Worm (Caenorhabditis elegans) whole organism, L3 larva: ENCODE measurements around the gene gst-8.

Experiments used
- R02D3.7 ChIP-seq: fragments of 150-350 bp; optimal IDR thresholded peaks from 2 replicates; lab custom pipeline; 2014; ENCODE audit warnings: missing biosample characterization, missing genetic modification characterization
- ZK546.5 ChIP-seq: sonication (generic microtip); optimal IDR thresholded peaks from 2 replicates; lab custom pipeline; 2017; ENCODE audit warnings: missing biosample characterization, missing genetic modification characterization
- aly-2 ChIP-seq: fragments of 150-350 bp; optimal IDR thresholded peaks from 2 replicates; lab custom pipeline; 2014; ENCODE audit warnings: missing biosample characterization, missing genetic modification characterization
- ama-1 ChIP-seq: fragments of 150-350 bp; optimal IDR thresholded peaks from 2 replicates; lab custom pipeline; 2018
- ceh-16 ChIP-seq: sonication (generic microtip); optimal IDR thresholded peaks from 2 replicates; lab custom pipeline; 2017; ENCODE audit warnings: missing biosample characterization, missing genetic modification characterization
- ceh-28 ChIP-seq: fragments of 150-350 bp; optimal IDR thresholded peaks from 2 replicates; lab custom pipeline; 2014; ENCODE audit warnings: missing biosample characterization, missing genetic modification reagents, missing genetic modification characterization
- ceh-82 ChIP-seq: fragments of 150-350 bp; optimal IDR thresholded peaks from 2 replicates; lab custom pipeline; 2014; ENCODE audit warnings: missing biosample characterization, missing genetic modification characterization
- daf-12 ChIP-seq: fragments of 150-350 bp; optimal IDR thresholded peaks from 2 replicates; lab custom pipeline; 2014; ENCODE audit warnings: missing biosample characterization, missing genetic modification reagents, missing genetic modification characterization
- egl-5 ChIP-seq: fragments of 150-350 bp; optimal IDR thresholded peaks from 2 replicates; lab custom pipeline; 2017; ENCODE audit warnings: missing biosample characterization, missing genetic modification reagents, missing genetic modification characterization, inconsistent platforms
- elt-1 ChIP-seq: fragments of 150-350 bp; optimal IDR thresholded peaks from 2 replicates; lab custom pipeline; 2014; ENCODE audit warnings: missing biosample characterization, missing genetic modification characterization
- elt-2 ChIP-seq: sonication (generic microtip); optimal IDR thresholded peaks from 2 replicates; lab custom pipeline; 2016; ENCODE audit warnings: missing genetic modification reagents, mild to moderate bottlenecking, missing genetic modification characterization, missing compliant biosample characterization
- elt-3 ChIP-seq, 3 experiments: fragments of 150-350 bp in 1 of 3; sonication (generic microtip) in 2 of 3; optimal IDR thresholded peaks; 2 replicates in 2 of 3; 4 replicates in 1 of 3; lab custom pipeline; 2014 to 2017; ENCODE audit warnings: missing biosample characterization in 3 of 3, missing genetic modification characterization in 3 of 3
- eor-1 ChIP-seq, 2 experiments: fragments of 150-350 bp; optimal IDR thresholded peaks; 2 replicates each; lab custom pipeline; 2014 to 2018; ENCODE audit warnings: missing biosample characterization in 2 of 2, missing genetic modification characterization in 2 of 2
- fkh-10 ChIP-seq: sonication (generic microtip); optimal IDR thresholded peaks from 2 replicates; lab custom pipeline; 2017; ENCODE audit warnings: missing biosample characterization, missing genetic modification reagents, missing genetic modification characterization
- fkh-2 ChIP-seq: fragments of 150-350 bp; optimal IDR thresholded peaks from 2 replicates; lab custom pipeline; 2014; ENCODE audit warnings: missing biosample characterization, missing genetic modification reagents, missing genetic modification characterization
- fos-1 ChIP-seq: fragments of 150-350 bp; optimal IDR thresholded peaks from 2 replicates; lab custom pipeline; 2014; ENCODE audit warnings: missing biosample characterization, missing genetic modification characterization
- hmg-11 ChIP-seq: sonication (generic microtip); optimal IDR thresholded peaks from 2 replicates; lab custom pipeline; 2016; ENCODE audit warnings: missing genetic modification characterization, missing compliant biosample characterization
- jun-1 ChIP-seq: fragments of 150-350 bp; optimal IDR thresholded peaks from 2 replicates; lab custom pipeline; 2014; ENCODE audit warnings: missing biosample characterization, missing genetic modification reagents, missing genetic modification characterization
- lin-15B ChIP-seq: fragments of 150-350 bp; optimal IDR thresholded peaks from 2 replicates; lab custom pipeline; 2014; ENCODE audit warnings: missing biosample characterization, missing genetic modification characterization
- lin-39 ChIP-seq: fragments of 150-350 bp; optimal IDR thresholded peaks from 2 replicates; lab custom pipeline; 2018; ENCODE audit warnings: missing biosample characterization, missing genetic modification reagents, missing genetic modification characterization
- lsy-12 ChIP-seq: sonication (generic microtip); optimal IDR thresholded peaks from 2 replicates; lab custom pipeline; 2016; ENCODE audit warnings: mild to moderate bottlenecking, missing genetic modification characterization, missing compliant biosample characterization
- mdl-1 ChIP-seq: fragments of 150-350 bp; optimal IDR thresholded peaks from 2 replicates; lab custom pipeline; 2014; ENCODE audit warnings: missing biosample characterization, missing genetic modification characterization
- mml-1 ChIP-seq: fragments of 150-350 bp; sonication (generic microtip); optimal IDR thresholded peaks from 3 replicates; lab custom pipeline; 2014; ENCODE audit warnings: missing biosample characterization, missing genetic modification characterization
- nfya-1 ChIP-seq: sonication (generic microtip); optimal IDR thresholded peaks from 2 replicates; lab custom pipeline; 2017; ENCODE audit warnings: missing genetic modification characterization, mild to moderate bottlenecking, missing compliant biosample characterization, antibody characterized with exemption, moderate library complexity; ENCODE audit not compliant: insufficient read depth
- nhr-11 ChIP-seq: fragments of 150-350 bp; optimal IDR thresholded peaks from 2 replicates; lab custom pipeline; 2014; ENCODE audit warnings: missing biosample characterization, missing genetic modification characterization
- nhr-12 ChIP-seq: fragments of 150-350 bp; optimal IDR thresholded peaks from 2 replicates; lab custom pipeline; 2014; ENCODE audit warnings: missing biosample characterization, missing genetic modification characterization
- nhr-23 ChIP-seq: fragments of 150-350 bp; optimal IDR thresholded peaks from 2 replicates; lab custom pipeline; 2014; ENCODE audit warnings: missing biosample characterization, missing genetic modification reagents, missing genetic modification characterization
- nhr-237 ChIP-seq: fragments of 150-350 bp; optimal IDR thresholded peaks from 2 replicates; lab custom pipeline; 2014; ENCODE audit warnings: missing biosample characterization, missing genetic modification characterization
- nhr-25 ChIP-seq: sonication (generic microtip); optimal IDR thresholded peaks from 2 replicates; lab custom pipeline; 2017; ENCODE audit warnings: missing biosample characterization, missing genetic modification characterization
- nhr-28 ChIP-seq: fragments of 150-350 bp; optimal IDR thresholded peaks from 2 replicates; lab custom pipeline; 2014; ENCODE audit warnings: missing biosample characterization, missing genetic modification characterization
- nhr-43 ChIP-seq: sonication (generic microtip); optimal IDR thresholded peaks from 2 replicates; lab custom pipeline; 2016; ENCODE audit warnings: mild to moderate bottlenecking, missing genetic modification characterization, missing compliant biosample characterization; ENCODE audit not compliant: poor library complexity, severe bottlenecking
- nhr-67 ChIP-seq: fragments of 150-350 bp; optimal IDR thresholded peaks from 2 replicates; lab custom pipeline; 2014; ENCODE audit warnings: missing biosample characterization, missing genetic modification characterization
- nhr-76 ChIP-seq: fragments of 150-350 bp; sonication (generic microtip); optimal IDR thresholded peaks from 5 replicates; lab custom pipeline; 2014; ENCODE audit warnings: missing biosample characterization, missing genetic modification characterization
- nhr-77 ChIP-seq: fragments of 150-350 bp; optimal IDR thresholded peaks from 2 replicates; lab custom pipeline; 2014; ENCODE audit warnings: missing biosample characterization, missing genetic modification characterization
- pha-4 ChIP-seq: fragments of 150-350 bp; optimal IDR thresholded peaks from 2 replicates; lab custom pipeline; 2014; ENCODE audit warnings: missing biosample characterization, missing genetic modification reagents, missing genetic modification characterization
- pqm-1 ChIP-seq: fragments of 150-350 bp; optimal IDR thresholded peaks from 2 replicates; lab custom pipeline; 2017; ENCODE audit warnings: missing biosample characterization, missing genetic modification characterization, inconsistent platforms
- sea-2 ChIP-seq: fragments of 150-350 bp; sonication (generic microtip); optimal IDR thresholded peaks from 4 replicates; lab custom pipeline; 2014; ENCODE audit warnings: missing biosample characterization, missing genetic modification reagents, missing genetic modification characterization
- skn-1 ChIP-seq: fragments of 150-350 bp; optimal IDR thresholded peaks from 2 replicates; lab custom pipeline; 2014; ENCODE audit warnings: missing biosample characterization, missing genetic modification characterization
- snpc-4 ChIP-seq: fragments of 150-350 bp; optimal IDR thresholded peaks from 2 replicates; lab custom pipeline; 2014; ENCODE audit warnings: missing biosample characterization, missing genetic modification characterization
- tbx-2 ChIP-seq: sonication (generic microtip); optimal IDR thresholded peaks from 2 replicates; lab custom pipeline; 2016; ENCODE audit warnings: mild to moderate bottlenecking, missing genetic modification characterization, missing compliant biosample characterization
- unc-39 ChIP-seq: sonication (generic microtip); optimal IDR thresholded peaks from 4 replicates; lab custom pipeline; 2017; ENCODE audit warnings: missing biosample characterization, missing genetic modification characterization
- unc-62 ChIP-seq: fragments of 150-350 bp; sonication (generic microtip); optimal IDR thresholded peaks from 4 replicates; lab custom pipeline; 2014; ENCODE audit warnings: missing biosample characterization, missing genetic modification reagents, missing genetic modification characterization
- zag-1 ChIP-seq: fragments of 150-350 bp; optimal IDR thresholded peaks from 2 replicates; lab custom pipeline; 2014; ENCODE audit warnings: missing biosample characterization, missing genetic modification characterization
- ztf-11 ChIP-seq: fragments of 150-350 bp; optimal IDR thresholded peaks from 2 replicates; lab custom pipeline; 2014; ENCODE audit warnings: missing biosample characterization, missing genetic modification characterization
- ztf-4 ChIP-seq: fragments of 150-350 bp; optimal IDR thresholded peaks from 2 replicates; lab custom pipeline; 2014; ENCODE audit warnings: missing biosample characterization, missing genetic modification characterization

The gst-8 gene

DNA sequence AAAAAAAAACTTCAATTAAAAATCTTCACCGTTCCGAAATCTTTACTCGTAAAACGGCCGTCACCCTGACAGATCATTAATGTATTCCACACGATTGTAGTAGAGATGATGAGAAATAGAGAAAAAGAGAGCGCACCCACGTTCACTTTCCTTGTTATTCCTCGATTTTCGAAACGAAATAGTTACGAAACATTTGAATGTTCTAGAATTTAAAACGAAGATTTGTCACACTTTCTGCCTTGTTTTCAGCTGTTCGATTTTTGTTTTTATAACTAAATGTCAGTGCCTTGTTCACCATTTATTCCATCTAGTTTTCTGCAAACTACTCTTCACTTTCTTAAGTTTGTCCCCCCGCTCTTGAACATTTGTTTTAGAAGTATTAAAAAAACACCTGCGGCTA is 28.8 kb upstream of the gst-8 start:
- TF ChIP-seq egl-5 (tag; lab: Kevin White, UChicago) (no peak), ceh-16 (tag; lab: Kevin White, UChicago) (no peak), ama-1 (lab: Kevin White, UChicago) (no peak), elt-2 (no peak), pqm-1 (tag; lab: Kevin White, UChicago) (no peak), nhr-12 (tag; lab: Kevin White, UChicago) (no peak), fkh-2 (tag; lab: Kevin White, UChicago) (no peak), ztf-4 (tag; lab: Kevin White, UChicago) (no peak), lin-15B (tag; lab: Kevin White, UChicago) (no peak), ZK546.5 (tag; lab: Kevin White, UChicago) (no peak), lsy-12 (tag; lab: Kevin White, UChicago) (no peak)

DNA sequence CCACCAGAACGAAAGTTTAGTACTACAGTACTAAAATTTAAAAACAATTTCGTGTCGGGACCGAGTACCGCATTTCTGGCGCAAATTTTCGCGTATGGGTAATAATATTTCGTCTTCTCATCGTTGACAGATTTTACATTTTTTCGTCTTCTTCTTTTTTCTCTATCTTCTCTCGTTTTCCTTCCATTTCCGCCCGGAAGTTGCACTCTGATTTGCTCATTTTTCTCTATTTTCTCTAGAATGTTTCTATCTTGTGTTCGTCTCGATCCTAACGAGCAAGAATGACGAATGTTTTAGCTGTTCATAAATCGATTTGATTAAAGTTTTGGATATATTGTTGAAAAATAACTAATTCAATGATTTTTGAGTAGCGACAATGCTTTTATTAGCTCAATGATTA is 28.0 kb upstream of the gst-8 start:
- TF ChIP-seq lin-15B (tag; lab: Kevin White, UChicago) (peak; percentile 2), daf-12 (tag; lab: Kevin White, UChicago) (no peak), snpc-4 (peak; percentile 7), nhr-77 (tag; lab: Kevin White, UChicago) (no peak), ama-1 (lab: Kevin White, UChicago) (no peak), nfya-1 (peak; percentile 41)

ce11 chrII:4856113-4856512 is 27.4 kb upstream of the gst-8 start:
- TF ChIP-seq nhr-76 (no peak), jun-1 (tag; lab: Kevin White, UChicago) (peak; percentile 10), nhr-237 (tag; lab: Kevin White, UChicago) (no peak), nhr-11 (no peak), nhr-67 (tag; lab: Kevin White, UChicago) (no peak), unc-62 (GFP tag; lab: Kevin White, UChicago) (no peak), tbx-2 (no peak), aly-2 (tag; lab: Kevin White, UChicago) (no peak), ama-1 (lab: Kevin White, UChicago) (no peak), ZK546.5 (tag; lab: Kevin White, UChicago) (no peak), zag-1 (tag; lab: Kevin White, UChicago) (no peak), fos-1 (no peak), nhr-25 (peak; percentile 54), lsy-12 (tag; lab: Kevin White, UChicago) (no peak), mml-1 (tag; lab: Kevin White, UChicago) (no peak), pqm-1 (tag; lab: Kevin White, UChicago) (no peak), ceh-16 (tag; lab: Kevin White, UChicago) (no peak), ceh-28 (tag; lab: Kevin White, UChicago) (no peak), elt-1 (peak; percentile 90), unc-39 (no peak), ztf-4 (tag; lab: Kevin White, UChicago) (no peak), nhr-77 (tag; lab: Kevin White, UChicago) (no peak), sea-2 (GFP tag; lab: Kevin White, UChicago) (no peak), snpc-4 (no peak), eor-1 (tag; optimal IDR thresholded peaks at IDR 0.05; lab: Kevin White, UChicago) (no peak), egl-5 (tag; lab: Kevin White, UChicago) (no peak), fkh-10 (GFP tag; lab: Kevin White, UChicago) (no peak), R02D3.7 (tag; lab: Kevin White, UChicago) (no peak), lin-39 (tag; lab: Kevin White, UChicago) (no peak), fkh-2 (tag; lab: Kevin White, UChicago) (no peak), ztf-11 (tag; lab: Kevin White, UChicago) (no peak), elt-2 (peak; percentile 36), lin-15B (tag; lab: Kevin White, UChicago) (no peak), daf-12 (tag; lab: Kevin White, UChicago) (no peak), elt-3 (tag; optimal IDR thresholded peaks at IDR 0.05; lab: Kevin White, UChicago) (no peak), nhr-23 (tag; lab: Kevin White, UChicago) (peak; percentile 40), nhr-28 (tag; lab: Kevin White, UChicago) (no peak), ceh-82 (tag; lab: Kevin White, UChicago) (no peak), pha-4 (tag; lab: Kevin White, UChicago) (peak; percentile 1), nhr-12 (tag; lab: Kevin White, UChicago) (no peak), hmg-11 (tag; lab: Kevin White, UChicago) (no peak), mdl-1 (tag; lab: Kevin White, UChicago) (no peak), nhr-43 (tag; lab: Kevin White, UChicago) (no peak), skn-1 (tag; lab: Kevin White, UChicago) (no peak)
